Fruit fly (Drosophila melanogaster) whole organism, embryonic: ENCODE data around the gene Pvr.

Experiments used
- Atf6 ChIP-seq: fragments of 200-800 bp; sonication (Bioruptor generic); IDR thresholded peaks from 2 replicates; pipeline ENCODE4 v1.3.6; 2022; ENCODE audit warnings: missing biosample characterization, missing genetic modification characterization
- CG10267 ChIP-seq: fragments of 200-800 bp; sonication (Bioruptor generic); optimal IDR thresholded peaks from 2 replicates; lab custom pipeline; 2018; ENCODE audit warnings: missing biosample characterization, mild to moderate bottlenecking, missing genetic modification characterization, moderate library complexity
- CG13424 ChIP-seq: fragments of 200-800 bp; sonication (Bioruptor generic); optimal IDR thresholded peaks from 2 replicates; lab custom pipeline; 2019; ENCODE audit warnings: missing biosample characterization, mild to moderate bottlenecking, missing genetic modification characterization, moderate library complexity
- CG14050 ChIP-seq: fragments of 200-800 bp; sonication (Bioruptor generic); IDR thresholded peaks from 3 replicates; pipeline ENCODE4 v1.3.6; 2022; ENCODE audit warnings: missing biosample characterization, missing genetic modification characterization
- CG14667 ChIP-seq: fragments of 200-800 bp; sonication (Bioruptor generic); IDR thresholded peaks from 2 replicates; pipeline ENCODE4 v1.3.6; 2022; ENCODE audit warnings: missing biosample characterization, missing genetic modification characterization
- CG14710 ChIP-seq: fragments of 200-800 bp; sonication (Bioruptor generic); optimal IDR thresholded peaks from 3 replicates; lab custom pipeline; 2019; ENCODE audit warnings: missing biosample characterization, mild to moderate bottlenecking, missing genetic modification characterization, moderate library complexity
- CG15601 ChIP-seq: fragments of 200-800 bp; sonication (Bioruptor generic); optimal IDR thresholded peaks from 3 replicates; lab custom pipeline; 2019; ENCODE audit warnings: missing biosample characterization, mild to moderate bottlenecking, missing genetic modification characterization, moderate library complexity
- CG16779 ChIP-seq: fragments of 200-800 bp; sonication (Bioruptor generic); IDR thresholded peaks from 2 replicates; pipeline ENCODE4 v1.3.6; 2022; ENCODE audit warnings: missing biosample characterization, missing genetic modification characterization
- CG17186 ChIP-seq: fragments of 200-800 bp; sonication (Bioruptor generic); optimal IDR thresholded peaks from 3 replicates; lab custom pipeline; 2017; ENCODE audit warnings: missing biosample characterization, missing genetic modification reagents, missing genetic modification characterization
- CG17568 ChIP-seq: fragments of 200-800 bp; sonication (Bioruptor generic); optimal IDR thresholded peaks from 2 replicates; lab custom pipeline; 2018; ENCODE audit warnings: missing biosample characterization, mild to moderate bottlenecking, missing genetic modification characterization, moderate library complexity
- CG2120 ChIP-seq: fragments of 200-800 bp; sonication (Bioruptor generic); optimal IDR thresholded peaks from 3 replicates; lab custom pipeline; 2016; ENCODE audit warnings: missing biosample characterization, missing genetic modification characterization
- CG2678 ChIP-seq: fragments of 200-800 bp; sonication (Bioruptor generic); optimal IDR thresholded peaks from 3 replicates; lab custom pipeline; 2019; ENCODE audit warnings: missing biosample characterization, mild to moderate bottlenecking, missing genetic modification characterization, moderate library complexity
- CG32767 ChIP-seq: fragments of 200-800 bp; sonication (Bioruptor generic); IDR thresholded peaks from 2 replicates; pipeline ENCODE4 v1.3.6; 2022; ENCODE audit warnings: missing biosample characterization, missing genetic modification characterization
- CG33213 ChIP-seq: fragments of 200-800 bp; sonication (Bioruptor generic); optimal IDR thresholded peaks from 3 replicates; lab custom pipeline; 2016; ENCODE audit warnings: missing biosample characterization, missing genetic modification characterization
- CG43689 ChIP-seq: fragments of 200-800 bp; sonication (Bioruptor generic); IDR thresholded peaks from 2 replicates; pipeline ENCODE4 v1.3.6; 2022; ENCODE audit warnings: missing biosample characterization, missing genetic modification characterization
- CG6175 ChIP-seq: fragments of 200-800 bp; sonication (Bioruptor generic); IDR thresholded peaks from 3 replicates; pipeline ENCODE4 v1.3.6; 2022; ENCODE audit warnings: missing biosample characterization, missing genetic modification characterization
- CG6654 ChIP-seq: fragments of 200-800 bp; sonication (Bioruptor generic); optimal IDR thresholded peaks from 2 replicates; lab custom pipeline; 2017; ENCODE audit warnings: missing biosample characterization, mild to moderate bottlenecking, missing genetic modification characterization
- CG6791 ChIP-seq: fragments of 200-800 bp; sonication (Bioruptor generic); IDR thresholded peaks from 3 replicates; pipeline ENCODE4 v1.3.6; 2022; ENCODE audit warnings: missing biosample characterization, missing genetic modification characterization; ENCODE audit not compliant: partially characterized antibody
- CG7357 ChIP-seq: fragments of 200-800 bp; sonication (Bioruptor generic); IDR thresholded peaks from 3 replicates; pipeline ENCODE4 v1.3.6; 2022; ENCODE audit warnings: missing biosample characterization, missing genetic modification characterization
- CG8388 ChIP-seq: fragments of 200-800 bp; sonication (Bioruptor generic); optimal IDR thresholded peaks from 2 replicates; lab custom pipeline; 2019; ENCODE audit warnings: missing biosample characterization, mild to moderate bottlenecking, missing genetic modification characterization, moderate library complexity
- D19B ChIP-seq: fragments of 200-800 bp; sonication (Bioruptor generic); optimal IDR thresholded peaks from 2 replicates; lab custom pipeline; 2017; ENCODE audit warnings: missing biosample characterization, mild to moderate bottlenecking, missing genetic modification characterization
- Dip2 ChIP-seq: fragments of 200-800 bp; sonication (Bioruptor generic); IDR thresholded peaks from 2 replicates; pipeline ENCODE4 v1.3.6; 2022; ENCODE audit warnings: missing biosample characterization, missing genetic modification characterization
- Ets97D ChIP-seq: fragments of 200-800 bp; sonication (Bioruptor generic); optimal IDR thresholded peaks from 3 replicates; lab custom pipeline; 2016; ENCODE audit warnings: missing biosample characterization, missing genetic modification characterization
- Gug ChIP-seq: fragments of 200-800 bp; sonication (Bioruptor generic); IDR thresholded peaks from 4 replicates; pipeline ENCODE4 v1.3.6; 2022; ENCODE audit warnings: missing biosample characterization, missing genetic modification characterization
- HHEX ChIP-seq: fragments of 200-800 bp; sonication (Bioruptor generic); optimal IDR thresholded peaks from 3 replicates; lab custom pipeline; 2017; ENCODE audit warnings: missing biosample characterization, mild to moderate bottlenecking, missing genetic modification characterization, missing genetic modification reagents
- Hr51 ChIP-seq, 2 experiments: fragments of 200-800 bp; sonication (Bioruptor generic); optimal IDR thresholded peaks; 2 replicates in 1 of 2; 3 replicates in 1 of 2; lab custom pipeline; 2016 to 2018; ENCODE audit warnings: missing biosample characterization in 2 of 2, missing genetic modification characterization in 2 of 2, mild to moderate bottlenecking in 1 of 2, moderate library complexity in 1 of 2
- Mad ChIP-seq: fragments of 200-800 bp; sonication (Bioruptor generic); optimal IDR thresholded peaks from 2 replicates; lab custom pipeline; 2016; ENCODE audit warnings: missing biosample characterization, missing genetic modification characterization
- NC2β ChIP-seq: fragments of 200-800 bp; sonication (Bioruptor generic); optimal IDR thresholded peaks from 2 replicates; lab custom pipeline; 2016; ENCODE audit warnings: missing biosample characterization, missing genetic modification characterization
- Stat92E ChIP-seq, 3 experiments: fragments of >200 bp in 2 of 3; fragments of 200-800 bp in 1 of 3; sonication (Bioruptor generic) in 1 of 3; optimal IDR thresholded peaks; 2 replicates each; lab custom pipeline; 2017 to 2019; ENCODE audit warnings: missing biosample characterization in 3 of 3, missing genetic modification characterization in 3 of 3, mild to moderate bottlenecking in 1 of 3, moderate library complexity in 1 of 3
- btn ChIP-seq: fragments of 200-800 bp; sonication (Bioruptor generic); optimal IDR thresholded peaks from 2 replicates; lab custom pipeline; 2016; ENCODE audit warnings: missing biosample characterization, missing genetic modification characterization
- chinmo ChIP-seq: fragments of 200-800 bp; sonication (Bioruptor generic); IDR thresholded peaks from 4 replicates; pipeline ENCODE4 v1.3.6; 2022; ENCODE audit warnings: missing biosample characterization, missing genetic modification characterization; ENCODE audit not compliant: partially characterized antibody
- ci ChIP-seq: fragments of 200-800 bp; sonication (Bioruptor generic); IDR thresholded peaks from 3 replicates; pipeline ENCODE4 v1.3.6; 2022; ENCODE audit warnings: missing biosample characterization, missing genetic modification characterization
- croc ChIP-seq: fragments of 200-800 bp; sonication (Bioruptor generic); conservative IDR thresholded peaks from 3 replicates; pipeline ENCODE4 v1.3.6; 2022; ENCODE audit warnings: missing biosample characterization, missing genetic modification characterization
- dati ChIP-seq: fragments of 200-800 bp; sonication (Bioruptor generic); IDR thresholded peaks from 2 replicates; pipeline ENCODE4 v1.3.6; 2022; ENCODE audit warnings: missing biosample characterization, missing genetic modification characterization
- gce ChIP-seq: fragments of 200-800 bp; sonication (Bioruptor generic); IDR thresholded peaks from 3 replicates; pipeline ENCODE4 v1.3.6; 2022; ENCODE audit warnings: missing biosample characterization, missing genetic modification characterization
- gro ChIP-seq: fragments of 200-800 bp; sonication (Bioruptor generic); optimal IDR thresholded peaks from 2 replicates; lab custom pipeline; 2016; ENCODE audit warnings: missing biosample characterization, missing genetic modification characterization
- hb ChIP-seq: fragments of 200-800 bp; sonication (Bioruptor generic); IDR thresholded peaks from 3 replicates; pipeline ENCODE4 v1.3.6; 2022; ENCODE audit warnings: missing biosample characterization, missing genetic modification characterization; ENCODE audit not compliant: partially characterized antibody
- kni ChIP-seq: fragments of 200-800 bp; sonication (Bioruptor generic); optimal IDR thresholded peaks from 3 replicates; lab custom pipeline; 2017; ENCODE audit warnings: mild to moderate bottlenecking, missing biosample characterization, missing genetic modification reagents, missing genetic modification characterization
- nerfin-1 ChIP-seq: fragments of 200-800 bp; sonication (Bioruptor generic); optimal IDR thresholded peaks from 3 replicates; lab custom pipeline; 2019; ENCODE audit warnings: missing biosample characterization, mild to moderate bottlenecking, missing genetic modification characterization, moderate library complexity
- pho ChIP-seq: fragments of 200-800 bp; sonication (Bioruptor generic); optimal IDR thresholded peaks from 2 replicates; lab custom pipeline; 2016; ENCODE audit warnings: missing biosample characterization, missing genetic modification characterization
- prd ChIP-seq, 3 experiments: fragments of >200 bp in 2 of 3; fragments of 200-800 bp in 1 of 3; sonication (Bioruptor generic) in 1 of 3; optimal IDR thresholded peaks in 2 of 3; IDR thresholded peaks in 1 of 3; 2 replicates in 2 of 3; 3 replicates in 1 of 3; pipeline versions ENCODE4 v1.3.6 to Lab custom; 2017 to 2022; ENCODE audit warnings: missing biosample characterization in 1 of 3, missing genetic modification characterization in 1 of 3
- psq ChIP-seq: fragments of 200-800 bp; sonication (Bioruptor generic); optimal IDR thresholded peaks from 2 replicates; lab custom pipeline; 2017; ENCODE audit warnings: missing biosample characterization, missing genetic modification characterization
- run ChIP-seq: fragments of 200-800 bp; sonication (Bioruptor generic); optimal IDR thresholded peaks from 3 replicates; lab custom pipeline; 2018; ENCODE audit warnings: missing biosample characterization, mild to moderate bottlenecking, missing genetic modification characterization
- salm ChIP-seq: fragments of 200-800 bp; sonication (Bioruptor generic); optimal IDR thresholded peaks from 2 replicates; lab custom pipeline; 2018; ENCODE audit warnings: missing biosample characterization, mild to moderate bottlenecking, missing genetic modification characterization
- sisA ChIP-seq: fragments of 200-800 bp; sonication (Bioruptor generic); IDR thresholded peaks from 2 replicates; pipeline ENCODE4 v1.3.6; 2022; ENCODE audit warnings: missing biosample characterization, missing genetic modification characterization
- sr ChIP-seq: fragments of 200-800 bp; sonication (Bioruptor generic); IDR thresholded peaks from 3 replicates; pipeline ENCODE4 v1.3.6; 2022; ENCODE audit warnings: missing biosample characterization, missing genetic modification characterization
- sug ChIP-seq: fragments of 200-800 bp; optimal IDR thresholded peaks from 2 replicates; lab custom pipeline; 2019; ENCODE audit warnings: missing biosample characterization, mild to moderate bottlenecking, missing genetic modification characterization, moderate library complexity
- vfl ChIP-seq: fragments of 200-800 bp; sonication (Bioruptor generic); optimal IDR thresholded peaks from 2 replicates; lab custom pipeline; 2016; ENCODE audit warnings: missing biosample characterization, missing genetic modification characterization
- vnd ChIP-seq: fragments of 200-800 bp; sonication (Bioruptor generic); IDR thresholded peaks from 3 replicates; pipeline ENCODE4 v1.3.6; 2022; ENCODE audit warnings: missing biosample characterization, missing genetic modification characterization; ENCODE audit not compliant: partially characterized antibody

The Pvr gene

dm6 chr2L:8274958-8275584 is 35.4 kb upstream of the Pvr start (continued):
- peak in 1 of 2 experiments; percentile 69 for TF ChIP-seq Hr51 (GFP tag; optimal IDR thresholded peaks at IDR 0.05; lab: Kevin White, UChicago)
- peak; percentile 1 for TF ChIP-seq CG2120 (GFP tag; lab: Kevin White, UChicago)
- peak; percentile 47; the same call in 1 of the 2 replicates for TF ChIP-seq CG32767
- peak; percentile 34 for TF ChIP-seq HHEX (GFP tag; lab: Kevin White, UChicago)
- no peak for TF ChIP-seq prd (optimal IDR thresholded peaks at IDR 0.05; lab: Kevin White, UChicago)
- TF ChIP-seq prd (GFP tag; IDR thresholded peaks at IDR 0.05; lab: Robert Waterston, UW): peak; percentile 89
- TF ChIP-seq CG14667 (GFP tag; lab: Robert Waterston, UW): no peak
- TF ChIP-seq sug: peak; percentile 4
- TF ChIP-seq NC2β (GFP tag; lab: Kevin White, UChicago): peak; percentile 35
- TF ChIP-seq CG2678 (tag; lab: Kevin White, UChicago): peak; percentile 75
- peak; percentile 37 for TF ChIP-seq salm (tag; lab: Kevin White, UChicago)
- no peak for TF ChIP-seq vnd (GFP tag; lab: Robert Waterston, UW)
- TF ChIP-seq Dip2 (GFP tag; lab: Robert Waterston, UW): no peak
- peak; percentile 79 for TF ChIP-seq CG14710
- TF ChIP-seq Atf6 (GFP tag; lab: Robert Waterston, UW): peak; percentile 55; the same call in 1 of the 2 replicates
- TF ChIP-seq run: no peak
- peak; percentile 85 for TF ChIP-seq ci (GFP tag; lab: Robert Waterston, UW)
- peak; percentile 80 for TF ChIP-seq CG10267 (tag; lab: Kevin White, UChicago)
- TF ChIP-seq psq (GFP tag; lab: Kevin White, UChicago): no peak
- TF ChIP-seq CG15601 (tag; lab: Kevin White, UChicago): peak; percentile 58
- TF ChIP-seq nerfin-1 (tag; lab: Kevin White, UChicago): peak; percentile 56
- peak; percentile 7 for TF ChIP-seq pho (GFP tag; lab: Kevin White, UChicago)
- no peak for TF ChIP-seq vfl (GFP tag; lab: Kevin White, UChicago)
- TF ChIP-seq Ets97D (GFP tag; lab: Kevin White, UChicago): no peak
- no peak for TF ChIP-seq gro
- peak; percentile 64 for TF ChIP-seq CG13424 (tag; lab: Kevin White, UChicago)
- TF ChIP-seq sr: no peak
- TF ChIP-seq CG7357: no peak
- TF ChIP-seq CG8388 (GFP tag; lab: Kevin White, UChicago): peak; percentile 78
- TF ChIP-seq dati (GFP tag; lab: Robert Waterston, UW): no peak
- no peak for TF ChIP-seq chinmo (GFP tag; lab: Robert Waterston, UW)
- TF ChIP-seq CG6175 (GFP tag; lab: Robert Waterston, UW): no peak
- TF ChIP-seq Gug: no peak
- peak in 1 of 3 experiments; percentile 57 for TF ChIP-seq Stat92E (GFP tag; optimal IDR thresholded peaks at IDR 0.05; lab: Kevin White, UChicago)
- no peak for TF ChIP-seq gce (GFP tag; lab: Robert Waterston, UW)
- TF ChIP-seq CG14050 (GFP tag; lab: Robert Waterston, UW): peak; percentile 52; the same call in 2 of the 3 replicates
- TF ChIP-seq hb (GFP tag; lab: Robert Waterston, UW): no peak
- peak; percentile 55; the same call in 1 of the 2 replicates for TF ChIP-seq sisA (GFP tag; lab: Robert Waterston, UW)
- TF ChIP-seq CG6654 (GFP tag; lab: Kevin White, UChicago): no peak
- TF ChIP-seq CG17186 (GFP tag; lab: Kevin White, UChicago): no peak
- no peak for TF ChIP-seq CG6791 (GFP tag; lab: Robert Waterston, UW)
- TF ChIP-seq croc (GFP tag; lab: Robert Waterston, UW): peak; percentile 42; the same call in 1 of the 3 replicates
- no peak for TF ChIP-seq btn (GFP tag; lab: Kevin White, UChicago)
- peak; percentile 21 for TF ChIP-seq D19B
- TF ChIP-seq CG43689 (GFP tag; lab: Robert Waterston, UW): no peak
- no peak for TF ChIP-seq kni (GFP tag; lab: Kevin White, UChicago)
- peak; percentile 1 for TF ChIP-seq Mad (GFP tag; lab: Kevin White, UChicago)
- TF ChIP-seq CG16779: no peak
- TF ChIP-seq CG17568 (GFP tag; lab: Kevin White, UChicago): peak; percentile 58
- no peak for TF ChIP-seq CG33213 (GFP tag; lab: Kevin White, UChicago)
